Worm (Caenorhabditis elegans) whole organism, L4 larva: ENCODE results near the gene basl-1.

ENCODE experiments used
- F49E8.2 ChIP-seq: sonication (generic microtip); optimal IDR thresholded peaks from 2 replicates; lab custom pipeline; 2016; ENCODE audit warnings: missing compliant biosample characterization, mild to moderate bottlenecking, missing genetic modification characterization, borderline replicate concordance
- T26A8.4 ChIP-seq: fragments of 200-800 bp; sonication (Bioruptor generic); IDR thresholded peaks from 2 replicates; pipeline ENCODE4 v1.3.6; 2022; ENCODE audit warnings: missing genetic modification characterization, missing compliant biosample characterization
- Y48G9A.11 ChIP-seq: fragments of 200-800 bp; sonication (Bioruptor generic); IDR thresholded peaks from 2 replicates; pipeline ENCODE4 v1.3.6; 2022; ENCODE audit warnings: missing genetic modification reagents, missing genetic modification characterization, missing compliant biosample characterization
- Y5F2A.4 ChIP-seq: fragments of 200-800 bp; sonication (Bioruptor generic); optimal IDR thresholded peaks from 2 replicates; lab custom pipeline; 2018; ENCODE audit warnings: mild to moderate bottlenecking, missing genetic modification characterization, missing compliant biosample characterization
- Y75B8A.6 ChIP-seq: fragments of 200-800 bp; sonication (Bioruptor generic); IDR thresholded peaks from 2 replicates; pipeline ENCODE4 v1.3.6; 2022; ENCODE audit warnings: missing genetic modification reagents, missing genetic modification characterization, missing compliant biosample characterization
- aha-1 ChIP-seq: fragments of 150-350 bp; peaks from one replicate; lab custom pipeline; 2014; ENCODE audit warnings: missing biosample characterization, missing genetic modification characterization
- ceh-32 ChIP-seq: sonication (generic microtip); optimal IDR thresholded peaks from 2 replicates; lab custom pipeline; 2016; ENCODE audit warnings: mild to moderate bottlenecking, missing genetic modification characterization, missing compliant biosample characterization; ENCODE audit not compliant: poor library complexity
- ces-1 ChIP-seq: fragments of 150-350 bp; sonication (generic microtip); optimal IDR thresholded peaks from 4 replicates; lab custom pipeline; 2014; ENCODE audit warnings: missing biosample characterization, missing genetic modification reagents, missing genetic modification characterization
- cey-2 ChIP-seq: sonication (generic microtip); optimal IDR thresholded peaks from 3 replicates; lab custom pipeline; 2017; ENCODE audit warnings: missing genetic modification characterization, mild to moderate bottlenecking, missing compliant biosample characterization, antibody characterized with exemption, borderline replicate concordance; ENCODE audit not compliant: insufficient read depth
- daf-19 ChIP-seq: fragments of 200-800 bp; sonication (Bioruptor generic); conservative IDR thresholded peaks from 2 replicates; pipeline ENCODE4 v1.3.6; 2022; ENCODE audit warnings: missing genetic modification characterization, missing compliant biosample characterization
- dpl-1 ChIP-seq: fragments of 150-350 bp; optimal IDR thresholded peaks from 2 replicates; lab custom pipeline; 2014; ENCODE audit warnings: missing biosample characterization, missing genetic modification reagents, missing genetic modification characterization
- egl-27 ChIP-seq: sonication (generic microtip); optimal IDR thresholded peaks from 3 replicates; lab custom pipeline; 2017; ENCODE audit warnings: missing biosample characterization, missing genetic modification reagents, missing genetic modification characterization
- hif-1 ChIP-seq, 2 experiments: sonication (generic microtip); optimal IDR thresholded peaks; 2 replicates each; lab custom pipeline; 2016 to 2017; ENCODE audit warnings: missing compliant biosample characterization in 2 of 2, missing genetic modification characterization in 2 of 2, missing genetic modification reagents in 2 of 2, missing genotype in 2 of 2, mild to moderate bottlenecking in 1 of 2
- lin-38 ChIP-seq: fragments of 200-800 bp; sonication (Bioruptor generic); IDR thresholded peaks from 2 replicates; pipeline ENCODE4 v1.3.6; 2022; ENCODE audit warnings: missing genetic modification reagents, missing genetic modification characterization, missing compliant biosample characterization
- lin-39 ChIP-seq: fragments of 150-350 bp; optimal IDR thresholded peaks from 2 replicates; lab custom pipeline; 2014; ENCODE audit warnings: missing biosample characterization, missing genetic modification reagents, missing genetic modification characterization
- lir-3 ChIP-seq: sonication (generic microtip); optimal IDR thresholded peaks from 2 replicates; lab custom pipeline; 2016; ENCODE audit warnings: mild to moderate bottlenecking, missing genetic modification characterization, missing compliant biosample characterization
- lsy-2 ChIP-seq, 2 experiments: fragments of 150-350 bp in 1 of 2; sonication (generic microtip) in 1 of 2; optimal IDR thresholded peaks; 2 replicates each; lab custom pipeline; 2014 to 2017; ENCODE audit warnings: missing biosample characterization in 2 of 2, missing genetic modification characterization in 2 of 2
- madf-5 ChIP-seq, 2 experiments: fragments of 200-800 bp; sonication (Bioruptor generic); IDR thresholded peaks; 2 replicates each; pipeline ENCODE4 v1.3.6; 2022; ENCODE audit warnings: missing compliant biosample characterization in 2 of 2, missing genetic modification characterization in 2 of 2
- mes-2 ChIP-seq: sonication (generic microtip); optimal IDR thresholded peaks from 2 replicates; lab custom pipeline; 2016; ENCODE audit warnings: missing genotype, mild to moderate bottlenecking, missing genetic modification characterization, missing compliant biosample characterization; ENCODE audit not compliant: poor library complexity, severe bottlenecking
- mxl-2 ChIP-seq: fragments of 200-800 bp; sonication (Bioruptor generic); conservative IDR thresholded peaks from 2 replicates; pipeline ENCODE4 v1.3.6; 2022; ENCODE audit warnings: missing genetic modification reagents, missing genetic modification characterization, missing compliant biosample characterization
- mxl-3 ChIP-seq: fragments of 200-800 bp; sonication (Bioruptor generic); optimal IDR thresholded peaks from 2 replicates; lab custom pipeline; 2018; ENCODE audit warnings: mild to moderate bottlenecking, missing genetic modification characterization, missing compliant biosample characterization
- nhr-28 ChIP-seq: fragments of 150-350 bp; optimal IDR thresholded peaks from 2 replicates; lab custom pipeline; 2014; ENCODE audit warnings: missing biosample characterization, missing genetic modification characterization
- nhr-41 ChIP-seq: fragments of 200-800 bp; sonication (Bioruptor generic); IDR thresholded peaks from 2 replicates; pipeline ENCODE4 v1.3.6; 2022; ENCODE audit warnings: missing genetic modification reagents, missing genetic modification characterization, missing compliant biosample characterization
- nhr-6 ChIP-seq: fragments of 150-350 bp; optimal IDR thresholded peaks from 2 replicates; lab custom pipeline; 2014; ENCODE audit warnings: missing biosample characterization, missing genetic modification characterization
- pqm-1 ChIP-seq: sonication (generic microtip); optimal IDR thresholded peaks from 2 replicates; lab custom pipeline; 2017; ENCODE audit warnings: missing biosample characterization, missing genetic modification characterization
- sdz-12 ChIP-seq: fragments of 200-800 bp; sonication (Bioruptor generic); optimal IDR thresholded peaks from 2 replicates; lab custom pipeline; 2018; ENCODE audit warnings: mild to moderate bottlenecking, missing genetic modification characterization, missing compliant biosample characterization
- set-16 ChIP-seq: fragments of 200-800 bp; sonication (Bioruptor generic); IDR thresholded peaks from 2 replicates; pipeline ENCODE4 v1.3.6; 2022; ENCODE audit warnings: missing genetic modification reagents, missing genetic modification characterization, missing compliant biosample characterization
- snpc-1.2 ChIP-seq: fragments of 200-800 bp; sonication (Bioruptor generic); IDR thresholded peaks from 2 replicates; pipeline ENCODE4 v1.3.6; 2022; ENCODE audit warnings: missing genetic modification reagents, missing genetic modification characterization, missing compliant biosample characterization
- unc-130 ChIP-seq: sonication (generic microtip); optimal IDR thresholded peaks from 2 replicates; lab custom pipeline; 2016; ENCODE audit warnings: missing genetic modification reagents, missing genetic modification characterization, missing compliant biosample characterization
- zfp-3 ChIP-seq: fragments of 200-800 bp; sonication (Bioruptor generic); conservative IDR thresholded peaks from 2 replicates; pipeline ENCODE4 v1.3.6; 2022; ENCODE audit warnings: missing genetic modification reagents, missing genetic modification characterization, missing compliant biosample characterization
- ztf-7 ChIP-seq: fragments of 150-350 bp; optimal IDR thresholded peaks from 2 replicates; lab custom pipeline; 2014; ENCODE audit warnings: missing biosample characterization, missing genetic modification characterization

Gene basl-1

ce11 chrIII:5656941-5657340 lies 42.2 kb downstream of the basl-1 start, which contains the start of gene sdz-21:
Gene sdz-21, minus strand, starts transcription at chrIII:5657041.
- TF ChIP-seq ces-1 (GFP tag; lab: Kevin White, UChicago), result no peak
- no peak for TF ChIP-seq sdz-12 (GFP tag; lab: Kevin White, UChicago)
- TF ChIP-seq nhr-6, result no peak
- TF ChIP-seq lsy-2 (tag; optimal IDR thresholded peaks at IDR 0.05; lab: Kevin White, UChicago), result no peak

DNA sequence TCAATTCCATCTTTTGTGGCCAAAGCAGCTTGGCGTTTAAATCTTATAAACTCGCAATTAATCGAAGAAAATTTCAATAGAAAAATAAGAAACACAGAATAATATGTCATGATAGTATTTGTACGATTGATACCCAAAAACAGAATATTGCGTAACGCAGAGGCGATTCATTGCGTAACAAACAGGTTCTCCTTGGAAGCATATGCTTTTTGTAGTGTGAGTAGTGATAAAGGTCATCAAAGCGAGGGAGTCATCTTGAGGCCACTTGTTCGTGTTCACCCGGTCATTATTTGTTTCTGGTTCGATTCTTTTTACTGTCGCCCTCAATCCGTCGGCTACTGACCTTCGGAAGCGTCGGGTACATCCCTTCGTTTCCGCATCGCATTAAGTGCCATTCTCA lies 46.2 kb downstream of the basl-1 start, which contains the start of gene F54E7.6:
F54E7.6 (minus strand) TSS at position 110 of the 400 bp plus-strand sequence.
- TF ChIP-seq dpl-1, result no peak
- TF ChIP-seq nhr-28 (tag; lab: Kevin White, UChicago), result peak; percentile 82
- TF ChIP-seq mxl-3 (GFP tag; lab: Kevin White, UChicago), result peak; percentile 33

DNA sequence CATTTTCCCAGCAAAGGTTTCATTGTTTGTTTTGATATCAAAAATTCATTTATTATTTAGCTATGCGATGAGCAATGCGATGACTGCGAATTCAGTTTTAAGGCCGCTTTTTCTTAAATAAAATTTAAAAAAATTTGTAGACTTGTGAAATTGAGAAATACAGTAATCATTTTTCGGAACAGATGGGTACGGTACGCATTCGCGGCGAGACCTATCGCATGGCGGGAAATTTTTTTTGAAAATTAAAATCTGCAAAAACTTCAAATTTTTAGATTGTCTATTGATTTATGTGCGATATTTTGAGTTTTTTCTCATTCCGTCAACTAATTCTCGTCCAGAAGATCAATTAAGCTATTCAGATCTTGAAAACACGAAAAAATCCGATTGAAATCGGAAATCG lies 48.8 kb downstream of the basl-1 start:
- TF ChIP-seq unc-130 (GFP tag; lab: Kevin White, UChicago) (peak; percentile 87), lsy-2 (tag; optimal IDR thresholded peaks at IDR 0.05; lab: Kevin White, UChicago) (peak in 1 of 2 experiments; percentile 73), snpc-1.2 (GFP tag; lab: Robert Waterston, UW) (peak; percentile 60; the same call in 1 of the 2 replicates), F49E8.2 (tag; lab: Kevin White, UChicago) (peak; percentile 85), lin-38 (peak; percentile 81), lin-39 (tag; lab: Kevin White, UChicago) (no peak), mxl-2 (no peak), Y48G9A.11 (GFP tag; lab: Robert Waterston, UW) (peak; percentile 79)
- TF ChIP-seq, all 104 proteins: peak for 6

- TF ChIP-seq daf-19 (GFP tag; lab: Robert Waterston, UW) (no peak), zfp-3 (no peak), aha-1 (tag; lab: Kevin White, UChicago) (peak; percentile 42), pqm-1 (tag; lab: Kevin White, UChicago) (peak; percentile 53), egl-27 (no peak)
These were observed 49.2 kb downstream of the basl-1 start, which contains the start of gene par-3 for ce11 chrIII:5663933-5664332. Gene par-3, plus strand, starts transcription at chrIII:5664233.

- TF ChIP-seq nhr-28 (tag; lab: Kevin White, UChicago) (peak; percentile 31), pqm-1 (tag; lab: Kevin White, UChicago) (peak; percentile 1), Y5F2A.4 (GFP tag; lab: Kevin White, UChicago) (no peak), mes-2 (peak; percentile 13), madf-5 (GFP tag; IDR thresholded peaks at IDR 0.05; lab: Robert Waterston, UW) (no peak), nhr-41 (GFP tag; lab: Robert Waterston, UW) (no peak), dpl-1 (no peak)
- TF ChIP-seq, all 104 proteins: peak for 3
These were observed 50.5 kb downstream of the basl-1 start for ce11 chrIII:5665278-5665677.

DNA sequence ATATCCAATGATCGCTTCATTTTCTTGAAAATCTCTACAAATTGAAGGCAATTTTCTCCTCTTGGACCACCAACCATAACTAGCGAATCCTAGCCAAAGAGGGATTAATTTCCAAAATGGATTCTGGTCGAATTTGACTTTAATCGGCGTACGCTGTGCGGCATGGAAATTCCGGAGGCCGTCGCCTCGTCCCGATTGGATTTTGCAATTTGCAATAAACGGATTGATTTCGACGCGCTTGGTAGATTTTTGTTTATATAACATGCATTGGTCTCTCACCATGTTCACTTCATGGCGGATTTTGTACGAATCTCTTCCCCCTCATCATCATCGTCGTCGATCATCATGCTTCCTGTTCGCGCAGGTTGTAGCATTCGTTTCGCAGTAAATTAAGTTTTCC lies 51.0 kb downstream of the basl-1 start:
- TF ChIP-seq T26A8.4 (GFP tag; lab: Robert Waterston, UW), result no peak
- TF ChIP-seq pqm-1 (tag; lab: Kevin White, UChicago), result no peak
- no peak for TF ChIP-seq set-16 (GFP tag; lab: Robert Waterston, UW)
- no peak for TF ChIP-seq Y75B8A.6 (GFP tag; lab: Robert Waterston, UW)
- TF ChIP-seq F49E8.2 (tag; lab: Kevin White, UChicago), result no peak
- no peak for TF ChIP-seq hif-1 (tag; optimal IDR thresholded peaks at IDR 0.05; lab: Kevin White, UChicago)
- TF ChIP-seq ztf-7 (tag; lab: Kevin White, UChicago), result no peak
- TF ChIP-seq lir-3 (tag; lab: Kevin White, UChicago), result no peak
- no peak for TF ChIP-seq cey-2 (tag; lab: Kevin White, UChicago)
- TF ChIP-seq ceh-32 (tag; lab: Kevin White, UChicago), result no peak
